Worm (Caenorhabditis elegans): Measurements from ENCODE around the gene Y53C12B.7.

DNA sequence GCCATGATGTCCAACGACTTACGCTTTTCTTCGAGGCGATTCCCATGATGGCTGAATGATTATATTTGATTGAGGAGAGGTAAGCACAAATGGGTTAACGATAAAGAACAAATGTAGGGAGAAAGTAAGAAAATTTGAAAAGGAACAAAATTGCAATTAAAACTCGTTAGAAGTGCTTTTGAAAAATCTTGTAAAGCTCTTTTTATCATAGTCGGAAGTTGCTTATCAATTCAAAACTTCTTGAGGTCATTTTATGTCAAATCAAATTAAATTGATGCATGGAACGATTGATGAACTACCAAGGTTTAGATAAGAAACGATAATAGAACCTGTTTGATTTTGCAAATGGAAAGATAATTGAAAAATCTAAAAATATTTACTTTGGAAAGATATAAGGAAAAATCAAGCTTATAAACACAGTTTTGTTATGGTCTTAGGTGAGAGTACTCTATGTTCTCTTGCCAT, 44.2 kb downstream of the Y53C12B.7 start, which contains the start of gene glt-5:
- TF ChIP-seq lsy-2 (tag; optimal IDR thresholded peaks at IDR 0.05) (no peak), ceh-82 (tag; optimal IDR thresholded peaks at IDR 0.05) (no peak), aly-2 (tag; optimal IDR thresholded peaks at IDR 0.05) (no peak), unc-62 (GFP tag; optimal IDR thresholded peaks at IDR 0.05) (no peak), mdl-1 (tag; optimal IDR thresholded peaks at IDR 0.05) (no peak), ama-1 (optimal IDR thresholded peaks at IDR 0.05) (no peak), pqm-1 (tag; optimal IDR thresholded peaks at IDR 0.05) (no peak), sptf-1 (tag; optimal IDR thresholded peaks at IDR 0.05) (no peak), sup-37 (GFP tag; optimal IDR thresholded peaks at IDR 0.05) (no peak), zip-4 (GFP tag; optimal IDR thresholded peaks at IDR 0.05) (no peak)

Measured in whole organism, L1 larva.